Fruit fly (Drosophila melanogaster) ovary, adult (tissue): ENCODE measurements around the gene CG7810.

Experiments used
- CG17801 ChIP-seq: fragments of 200-800 bp; optimal IDR thresholded peaks from 2 replicates; lab custom pipeline; 2019; ENCODE audit warnings: missing biosample characterization, mild to moderate bottlenecking, missing genetic modification characterization, moderate library complexity; ENCODE audit not compliant: partially characterized antibody

Gene CG7810

DNA sequence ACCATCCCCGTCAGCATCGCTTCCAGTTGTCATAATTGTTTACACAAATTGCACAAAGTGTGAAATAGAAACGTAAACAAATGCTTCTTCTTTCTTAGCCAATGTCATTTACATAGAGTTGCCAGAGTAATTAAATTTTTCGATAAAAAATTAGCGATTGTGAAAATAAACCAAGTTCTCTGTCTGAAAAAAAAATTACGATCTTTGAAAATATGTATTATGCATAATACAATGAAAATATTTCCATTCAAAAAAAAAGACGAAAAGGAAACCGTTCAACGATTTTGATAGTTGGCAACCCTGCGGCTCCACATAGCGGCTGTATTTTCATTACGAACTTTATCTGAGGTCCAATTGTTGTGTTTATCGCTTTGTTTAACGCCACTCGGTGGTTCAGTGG lies at the start of gene CG7810, which contains the start of gene CG7806:
Gene CG7810, minus strand, starts transcription at position 105 of the 400 bp plus-strand sequence.
Gene CG7806, plus strand, starts transcription at position 309 of the 400 bp plus-strand sequence.
- peak; percentile 91 for TF ChIP-seq CG17801

DNA sequence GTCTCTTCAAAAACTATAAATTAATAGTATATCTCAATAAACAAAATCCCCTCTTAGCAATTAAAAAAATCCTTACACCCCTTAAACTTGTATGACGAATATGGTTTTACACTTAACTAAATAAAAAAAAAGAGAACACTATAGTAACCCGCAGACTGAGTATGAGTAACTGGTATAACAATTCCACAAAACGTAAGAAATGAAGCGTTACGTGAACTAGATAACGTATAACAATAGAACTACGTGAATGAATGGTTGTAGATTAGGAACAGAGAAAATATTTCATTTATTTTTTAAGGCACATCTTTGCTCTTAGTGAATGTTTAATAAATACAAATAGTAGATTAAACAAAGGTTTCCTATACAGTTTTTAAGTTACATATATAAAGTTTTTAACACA lies 44.4 kb upstream of the CG7810 start:
- no peak for TF ChIP-seq CG17801

DNA sequence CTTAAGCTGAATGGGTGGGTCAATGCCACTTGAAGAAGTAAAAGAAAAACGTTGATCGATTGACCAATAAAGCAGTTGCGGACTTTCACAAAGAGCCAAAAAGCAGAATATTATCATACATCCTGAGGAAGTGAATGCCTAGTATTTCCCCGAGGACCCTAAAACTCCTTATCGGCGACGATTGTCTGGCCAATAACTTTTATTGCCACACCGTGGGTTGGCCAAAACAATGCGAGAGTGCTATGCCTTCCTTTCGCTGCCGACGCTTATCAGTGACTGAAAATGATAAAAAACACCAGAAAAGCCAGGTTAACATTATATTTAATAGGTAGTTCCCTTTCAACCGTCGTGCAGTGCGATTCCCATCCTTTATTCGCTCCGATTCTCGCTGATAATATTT lies 40.9 kb upstream of the CG7810 start, which contains the start of gene Mur29B:
Gene Mur29B, plus strand, starts transcription at position 324 of the 400 bp plus-strand sequence.
- no peak for TF ChIP-seq CG17801

DNA sequence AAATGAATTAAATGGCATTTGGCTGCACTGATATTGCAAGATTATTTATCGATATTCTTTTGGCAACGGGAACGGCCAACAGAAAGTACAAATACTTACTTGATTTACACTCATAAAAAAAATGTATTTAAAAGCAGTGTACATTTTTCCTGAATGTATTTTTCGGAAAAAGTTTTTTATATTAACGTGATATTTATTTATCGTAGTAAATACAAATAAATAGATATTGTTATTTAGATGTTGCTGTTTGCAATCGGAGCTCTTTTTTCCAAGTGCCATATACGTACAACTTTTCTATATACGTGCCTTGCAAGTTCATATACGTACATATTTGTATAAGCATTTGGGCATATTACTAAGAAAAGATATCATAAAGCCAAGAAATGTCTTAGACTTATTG lies 40.3 kb upstream of the CG7810 start:
- no peak for TF ChIP-seq CG17801

DNA sequence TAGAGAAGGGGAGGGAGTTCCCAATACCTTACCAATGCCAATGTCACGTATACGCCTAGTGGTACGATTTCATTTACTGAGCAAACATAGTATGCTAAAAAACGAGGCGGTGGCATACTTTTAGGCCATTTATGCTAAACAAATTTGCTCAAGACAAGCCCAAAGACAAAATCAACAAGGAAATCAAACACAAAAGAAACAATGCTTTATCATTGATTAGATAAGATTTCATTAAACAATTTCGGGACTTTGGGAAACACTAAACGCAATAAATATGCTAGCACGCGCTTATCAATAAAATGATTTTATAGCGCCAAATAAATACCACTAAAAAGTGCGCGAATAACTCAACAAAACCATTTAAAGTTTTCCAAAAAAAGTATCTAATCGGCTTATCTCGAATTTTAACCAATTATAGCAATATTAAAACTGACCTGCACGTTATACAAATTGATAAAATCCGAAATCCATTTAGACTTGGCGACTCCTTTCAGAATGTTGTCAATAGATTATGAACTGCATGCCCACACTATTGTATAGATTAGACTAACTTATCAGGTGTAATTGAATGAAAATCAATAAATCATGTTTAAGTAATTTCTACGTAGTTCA lies 39.7 kb upstream of the CG7810 start:
- TF ChIP-seq CG17801: no peak

DNA sequence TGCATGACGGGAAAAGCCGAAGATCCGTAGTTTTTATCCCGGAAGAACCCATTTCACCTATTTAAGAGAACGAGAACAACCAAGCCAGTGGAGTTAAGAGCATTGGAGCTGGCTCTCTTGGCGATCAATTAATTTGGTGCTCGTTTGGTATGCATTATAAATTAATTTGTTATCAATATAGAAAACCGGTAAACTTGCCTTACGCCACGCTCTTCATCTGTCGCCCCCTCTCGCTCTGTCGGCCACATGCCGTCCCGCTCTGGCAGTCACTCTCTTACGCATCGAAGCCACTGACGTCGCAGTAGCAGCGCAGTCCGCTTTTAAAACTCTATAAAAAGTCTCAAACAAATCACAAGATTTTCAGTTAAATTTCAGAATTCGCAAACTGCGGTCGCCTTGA lies 35.3 kb upstream of the CG7810 start, which contains the start of gene CG7778:
Gene CG7778, plus strand, starts transcription at position 361 of the 400 bp plus-strand sequence.
- no peak for TF ChIP-seq CG17801

DNA sequence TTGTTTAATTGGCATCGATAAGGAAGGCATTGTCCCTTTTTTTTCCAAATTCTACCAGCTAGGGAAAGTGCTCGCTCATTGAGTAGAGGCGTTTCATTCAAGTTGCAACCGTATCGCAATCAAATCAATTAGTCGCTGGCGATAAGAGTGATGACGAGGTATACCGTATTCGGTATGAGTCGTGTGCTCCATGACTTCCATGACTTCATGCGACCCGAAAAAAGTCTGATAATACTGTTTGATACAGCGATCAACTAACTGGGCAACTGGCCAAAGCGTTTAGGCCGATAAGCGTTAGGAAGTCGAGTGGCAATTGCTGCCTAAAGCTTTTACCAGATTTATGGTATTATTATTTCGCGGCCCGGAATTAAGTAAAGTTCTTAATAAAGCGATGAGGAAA lies 33.5 kb upstream of the CG7810 start:
- no peak for TF ChIP-seq CG17801

DNA sequence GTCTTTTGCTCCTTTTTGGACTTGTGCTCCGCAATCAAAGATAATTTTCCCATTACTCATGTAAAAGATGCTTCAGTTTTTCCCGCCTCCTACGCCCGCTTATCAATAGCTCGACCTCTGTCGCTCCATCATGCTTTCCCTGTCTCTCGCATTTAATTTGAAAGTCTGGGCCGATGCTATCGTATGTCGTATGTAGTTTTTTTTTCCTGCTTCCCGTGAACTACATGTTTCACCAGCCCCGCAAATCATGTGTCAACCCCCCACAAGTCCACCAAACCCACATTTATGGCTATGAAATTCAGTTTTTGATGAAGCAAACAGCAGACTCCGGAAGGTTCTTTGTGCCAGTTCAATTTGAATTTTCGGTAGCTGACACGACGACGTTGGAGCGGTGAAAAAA lies 31.4 kb upstream of the CG7810 start, which contains the start of gene CG14273:
Gene CG14273, plus strand, starts transcription at position 301 of the 400 bp plus-strand sequence.
- no peak for TF ChIP-seq CG17801

DNA sequence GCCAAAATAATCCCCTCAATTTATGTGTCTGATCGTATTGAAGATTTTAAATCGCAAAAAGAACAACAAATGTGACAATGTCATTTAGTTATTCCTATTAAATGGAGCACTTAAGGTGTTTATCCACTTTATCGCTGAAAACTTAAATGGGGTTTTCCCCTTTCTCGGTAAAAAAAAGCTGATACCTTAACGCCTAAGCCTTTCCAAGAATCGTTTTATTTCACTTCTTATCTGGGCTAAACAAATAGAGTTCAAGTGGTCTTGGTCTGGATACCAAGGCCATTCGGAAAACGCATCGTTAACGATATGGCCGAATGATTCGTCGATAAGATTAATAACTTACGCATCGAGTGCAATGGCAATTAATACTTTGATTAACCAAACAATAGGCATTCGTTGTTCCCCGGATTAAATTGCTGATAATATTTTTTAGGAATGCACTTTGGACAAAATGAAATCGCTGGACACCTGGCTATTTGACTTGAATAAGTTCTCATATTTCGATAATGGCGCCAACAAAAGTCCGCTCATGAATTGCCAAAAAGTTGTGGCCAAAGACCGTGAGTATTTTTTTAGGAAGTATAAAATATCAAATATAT lies 28.9 kb upstream of the CG7810 start:
- TF ChIP-seq CG17801: no peak

DNA sequence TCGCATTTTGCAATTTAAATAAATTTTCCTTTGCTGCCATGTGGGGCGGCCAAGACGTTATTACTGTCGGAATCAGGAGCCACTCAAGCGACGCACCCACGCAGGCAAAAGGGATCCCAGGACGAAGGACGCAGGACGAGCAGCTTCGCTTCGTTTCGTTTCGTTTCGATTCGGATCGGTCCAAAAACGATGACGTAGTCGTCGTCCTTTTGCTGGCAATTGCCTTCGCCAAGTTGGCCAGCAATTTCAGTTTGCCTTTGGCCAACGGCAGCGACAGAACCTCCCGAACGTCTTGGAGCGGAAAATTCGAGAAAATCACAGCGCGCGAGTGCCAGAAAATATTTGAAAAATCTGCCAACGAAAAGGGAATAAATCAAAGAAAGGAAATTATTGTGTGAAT lies 27.0 kb upstream of the CG7810 start, which contains the start of gene witty:
Gene witty, plus strand, starts transcription at position 249 of the 400 bp plus-strand sequence.
- no peak for TF ChIP-seq CG17801

DNA sequence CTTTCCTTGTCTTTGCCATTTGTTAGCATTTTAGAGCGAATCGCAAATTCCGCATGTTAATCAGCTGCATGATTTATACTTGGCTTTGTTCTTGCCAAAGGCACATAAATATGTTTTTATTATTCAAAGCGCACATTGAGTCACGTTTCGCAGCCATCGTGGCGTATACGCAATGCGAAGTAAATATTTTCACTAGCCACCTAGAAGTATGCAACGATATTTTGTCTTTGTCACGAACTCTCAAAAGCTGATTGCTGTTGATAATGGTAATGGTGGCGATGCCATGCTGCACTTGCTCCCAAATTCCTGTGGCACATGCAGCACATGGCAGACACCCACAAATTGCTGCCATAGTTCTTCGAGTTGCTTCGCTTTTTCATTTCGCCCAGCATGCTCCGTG lies 23.7 kb upstream of the CG7810 start:
- no peak for TF ChIP-seq CG17801

DNA sequence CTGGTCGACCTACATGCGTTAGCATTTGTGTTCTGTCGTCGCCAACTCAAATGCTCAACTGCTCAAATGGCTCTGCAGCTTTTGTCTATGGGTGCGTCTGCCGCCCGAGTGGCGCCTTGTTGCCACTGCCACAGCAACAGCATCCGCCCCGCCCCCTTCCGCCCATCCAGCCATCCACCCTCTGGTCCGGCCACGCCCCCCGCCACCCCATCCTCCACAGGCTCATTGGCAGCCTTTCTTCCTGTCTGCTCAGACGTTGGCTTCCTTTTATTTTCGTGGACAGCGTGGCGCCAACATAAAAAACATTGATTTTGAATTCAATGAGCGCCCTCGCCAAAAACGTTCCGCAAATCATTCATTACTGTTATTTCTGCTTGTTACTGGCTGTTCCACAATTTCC lies 22.6 kb upstream of the CG7810 start:
- TF ChIP-seq CG17801: no peak

DNA sequence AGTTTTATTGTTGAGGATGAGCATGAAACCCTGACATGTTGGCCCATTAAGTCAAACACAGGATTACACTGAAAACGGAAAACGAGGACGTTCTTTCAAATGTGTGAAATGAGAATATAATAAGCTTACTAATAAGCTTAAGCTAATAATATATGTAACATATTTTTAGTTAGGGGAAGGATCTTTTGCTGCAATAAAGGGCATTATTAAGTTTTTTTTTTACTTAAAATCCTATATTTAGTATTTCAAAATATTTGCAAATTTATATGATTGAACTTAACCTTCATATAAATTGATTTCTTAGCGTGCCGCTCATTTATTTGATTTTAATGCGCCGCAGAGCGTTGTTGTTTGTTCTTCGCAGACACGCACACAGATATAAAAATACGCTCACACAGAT lies 22.2 kb upstream of the CG7810 start:
- TF ChIP-seq CG17801: no peak

DNA sequence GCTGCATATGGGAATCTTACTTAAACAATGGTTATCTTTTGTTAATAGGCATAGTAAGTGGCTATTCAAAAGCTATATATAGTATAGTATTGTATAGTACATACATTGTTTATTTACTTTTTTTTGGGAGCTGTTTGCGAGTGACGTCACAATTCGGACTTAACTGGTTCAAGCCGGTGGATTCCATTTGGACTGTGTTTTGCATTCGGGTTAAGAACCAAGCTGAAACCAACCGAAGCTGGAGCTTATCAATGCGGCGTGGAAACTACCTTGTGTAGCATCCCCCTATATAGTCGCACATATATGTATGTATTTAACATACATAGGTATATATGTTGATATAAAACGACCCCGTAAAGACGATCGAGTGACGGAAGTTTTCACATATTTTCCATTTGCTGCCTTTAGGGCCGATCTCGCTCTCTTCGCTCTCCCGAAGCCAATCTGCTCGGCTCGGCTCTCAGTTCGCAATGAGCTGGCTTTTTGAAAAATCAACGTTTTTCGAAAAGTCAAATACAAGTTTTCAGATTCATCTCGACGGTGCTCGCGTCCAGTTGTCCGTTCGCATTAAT lies 17.6 kb upstream of the CG7810 start:
- TF ChIP-seq CG17801: no peak

DNA sequence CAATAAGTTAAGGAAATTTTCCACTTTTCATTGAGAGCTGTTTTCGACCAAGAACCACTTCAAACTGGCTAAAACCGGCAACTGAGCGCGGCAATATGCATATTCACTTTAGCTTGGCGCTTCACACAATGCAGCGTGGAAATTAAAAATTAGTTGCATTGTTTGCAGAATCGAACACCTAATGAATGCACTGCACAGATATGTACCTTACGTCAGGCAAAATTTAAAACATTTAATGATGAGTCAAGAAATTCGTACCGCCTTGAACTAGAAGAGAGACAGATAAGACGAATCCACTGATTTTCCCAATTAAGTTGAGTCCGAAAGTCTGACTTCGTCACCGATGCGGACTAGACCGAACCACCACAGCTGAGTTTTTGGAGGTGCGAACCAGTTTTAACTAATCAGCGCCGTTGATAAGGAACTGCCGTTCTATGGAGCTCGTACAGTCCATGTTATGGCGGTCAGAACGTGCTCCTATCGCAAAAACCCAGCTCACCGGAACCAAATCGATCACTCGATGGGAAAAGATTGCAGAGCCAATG lies 16.9 kb upstream of the CG7810 start:
- no peak for TF ChIP-seq CG17801

DNA sequence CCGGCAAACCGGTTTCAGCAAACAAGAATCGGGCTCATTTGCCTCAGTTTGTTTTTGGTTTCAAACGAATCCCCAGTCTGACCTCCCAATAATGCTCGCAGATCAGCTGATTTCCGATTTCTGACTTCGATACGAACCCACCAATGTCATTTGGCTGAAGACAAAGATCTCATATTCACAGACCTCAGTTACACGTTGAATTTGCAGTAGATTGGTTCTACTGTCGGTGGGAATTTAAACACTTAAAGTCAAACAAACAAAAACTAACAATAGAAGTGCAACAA lies 16.2 kb upstream of the CG7810 start, which contains the start of gene CG14275:
Gene CG14275, plus strand, starts transcription at position 185 of the 284 bp plus-strand sequence.
- no peak for TF ChIP-seq CG17801

DNA sequence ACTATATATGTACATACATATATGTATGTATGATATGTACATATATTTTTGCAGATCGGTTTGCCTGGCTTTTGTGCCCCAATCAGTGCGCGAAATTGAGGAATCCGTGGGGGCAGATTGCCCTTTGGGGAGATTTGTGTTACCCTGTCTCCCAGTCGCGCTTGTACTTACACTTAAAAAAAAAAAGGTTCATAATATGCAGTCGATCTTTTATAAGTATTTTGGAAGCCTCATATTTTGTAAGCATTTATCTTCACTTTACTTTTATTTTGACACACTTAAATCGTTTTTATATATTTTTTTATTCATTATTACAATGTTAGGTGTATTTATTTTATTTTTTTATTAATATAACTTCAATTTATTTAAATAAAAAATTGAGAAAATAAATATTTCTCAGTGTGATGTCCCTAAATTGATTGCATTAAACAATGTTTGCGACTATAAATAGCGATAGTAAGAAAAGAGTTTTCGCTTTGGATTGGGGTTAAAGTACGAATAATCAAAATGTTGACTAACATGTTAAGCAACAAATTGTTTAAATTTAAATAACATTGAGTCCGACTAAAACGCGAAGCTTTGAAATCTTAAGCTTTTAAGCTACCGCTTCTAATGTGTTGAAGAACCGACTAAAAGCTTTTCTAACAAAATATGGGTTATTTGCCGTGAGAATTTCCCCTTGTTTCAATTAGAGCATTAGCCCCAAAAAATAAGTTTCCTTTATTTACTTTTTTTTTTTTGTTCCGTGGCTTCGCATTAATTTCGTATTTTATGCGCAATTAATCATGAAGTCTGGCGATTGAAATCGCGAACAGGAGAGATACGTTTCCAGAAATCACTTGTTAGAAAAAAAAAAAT lies 15.6 kb upstream of the CG7810 start:
- no peak for TF ChIP-seq CG17801
